Worm (Caenorhabditis elegans) whole organism, L4 larva: Measurements from ENCODE around the gene F41G3.21.

Experiments
- F10B5.3 ChIP-seq: sonication (generic microtip); optimal IDR thresholded peaks from 2 replicates; lab custom pipeline; 2016; ENCODE audit warnings: mild to moderate bottlenecking, missing genetic modification characterization, missing compliant biosample characterization
- F26F4.8 ChIP-seq: fragments of 200-800 bp; sonication (Bioruptor generic); conservative IDR thresholded peaks from 2 replicates; pipeline ENCODE4 v1.3.6; 2022; ENCODE audit warnings: missing genetic modification characterization, missing compliant biosample characterization
- F37D6.2 ChIP-seq: sonication (generic microtip); optimal IDR thresholded peaks from 2 replicates; lab custom pipeline; 2016; ENCODE audit warnings: mild to moderate bottlenecking, missing genetic modification characterization, missing compliant biosample characterization
- F49E8.2 ChIP-seq: sonication (generic microtip); optimal IDR thresholded peaks from 2 replicates; lab custom pipeline; 2016; ENCODE audit warnings: missing compliant biosample characterization, mild to moderate bottlenecking, missing genetic modification characterization, borderline replicate concordance
- R02D3.7 ChIP-seq: fragments of 150-350 bp; sonication (generic microtip); optimal IDR thresholded peaks from 3 replicates; lab custom pipeline; 2014; ENCODE audit warnings: missing biosample characterization, missing genetic modification characterization
- Y105C5A.15 ChIP-seq: fragments of 200-800 bp; sonication (Bioruptor generic); IDR thresholded peaks from 2 replicates; pipeline ENCODE4 v1.3.6; 2022; ENCODE audit warnings: missing genetic modification characterization, missing compliant biosample characterization
- Y48G9A.11 ChIP-seq: fragments of 200-800 bp; sonication (Bioruptor generic); IDR thresholded peaks from 2 replicates; pipeline ENCODE4 v1.3.6; 2022; ENCODE audit warnings: missing genetic modification reagents, missing genetic modification characterization, missing compliant biosample characterization
- Y5F2A.4 ChIP-seq: fragments of 200-800 bp; sonication (Bioruptor generic); optimal IDR thresholded peaks from 2 replicates; lab custom pipeline; 2018; ENCODE audit warnings: mild to moderate bottlenecking, missing genetic modification characterization, missing compliant biosample characterization
- aha-1 ChIP-seq: fragments of 150-350 bp; peaks from one replicate; lab custom pipeline; 2014; ENCODE audit warnings: missing biosample characterization, missing genetic modification characterization
- aly-2 ChIP-seq: sonication (generic microtip); optimal IDR thresholded peaks from 2 replicates; lab custom pipeline; 2018; ENCODE audit warnings: missing biosample characterization, missing genetic modification characterization
- ama-1 ChIP-seq: fragments of 150-350 bp; optimal IDR thresholded peaks from 2 replicates; lab custom pipeline; 2014; ENCODE audit warnings: inconsistent platforms, mixed read lengths
- attf-4 ChIP-seq: sonication (generic microtip); optimal IDR thresholded peaks from 3 replicates; lab custom pipeline; 2017; ENCODE audit warnings: missing biosample characterization, missing genetic modification characterization
- ceh-28 ChIP-seq: fragments of 150-350 bp; optimal IDR thresholded peaks from 2 replicates; lab custom pipeline; 2014; ENCODE audit warnings: missing biosample characterization, missing genetic modification reagents, missing genetic modification characterization
- ceh-44 ChIP-seq: fragments of 200-800 bp; sonication (Bioruptor generic); IDR thresholded peaks from 2 replicates; pipeline ENCODE4 v1.3.6; 2022; ENCODE audit warnings: missing genetic modification reagents, missing genetic modification characterization, missing compliant biosample characterization
- ceh-82 ChIP-seq: sonication (generic microtip); optimal IDR thresholded peaks from 2 replicates; lab custom pipeline; 2017; ENCODE audit warnings: missing biosample characterization, missing genetic modification characterization
- ctbp-1 ChIP-seq: fragments of 200-800 bp; sonication (Bioruptor generic); IDR thresholded peaks from 2 replicates; pipeline ENCODE4 v1.3.6; 2022; ENCODE audit warnings: missing genetic modification reagents, missing genetic modification characterization, missing compliant biosample characterization
- daf-12 ChIP-seq: fragments of 150-350 bp; optimal IDR thresholded peaks from 2 replicates; lab custom pipeline; 2014; ENCODE audit warnings: missing biosample characterization, missing genetic modification reagents, missing genetic modification characterization
- daf-16 ChIP-seq, 3 experiments: sonication (generic microtip); optimal IDR thresholded peaks; 2 replicates each; lab custom pipeline; 2016 to 2017; ENCODE audit warnings: missing genetic modification characterization in 3 of 3, missing genetic modification reagents in 3 of 3, mild to moderate bottlenecking in 2 of 3, missing compliant biosample characterization in 2 of 3, missing biosample characterization in 1 of 3, moderate library complexity in 1 of 3
- daf-19 ChIP-seq: fragments of 200-800 bp; sonication (Bioruptor generic); conservative IDR thresholded peaks from 2 replicates; pipeline ENCODE4 v1.3.6; 2022; ENCODE audit warnings: missing genetic modification characterization, missing compliant biosample characterization
- daf-8 ChIP-seq: fragments of 200-800 bp; sonication (Bioruptor generic); IDR thresholded peaks from 2 replicates; pipeline ENCODE4 v1.3.6; 2022; ENCODE audit warnings: missing genetic modification characterization, missing compliant biosample characterization
- dmd-6 ChIP-seq: fragments of 200-800 bp; sonication (Bioruptor generic); IDR thresholded peaks from 2 replicates; pipeline ENCODE4 v1.3.6; 2022; ENCODE audit warnings: missing genetic modification reagents, missing genetic modification characterization, missing compliant biosample characterization
- dmd-9 ChIP-seq: fragments of 200-800 bp; sonication (Bioruptor generic); IDR thresholded peaks from 2 replicates; pipeline ENCODE4 v1.3.6; 2022; ENCODE audit warnings: missing genetic modification reagents, missing genetic modification characterization, missing compliant biosample characterization
- dve-1 ChIP-seq: sonication (generic microtip); optimal IDR thresholded peaks from 2 replicates; lab custom pipeline; 2017; ENCODE audit warnings: antibody characterized with exemption, mild to moderate bottlenecking, missing genetic modification characterization, missing compliant biosample characterization; ENCODE audit not compliant: insufficient read depth
- egl-43 ChIP-seq: fragments of 200-800 bp; sonication (Bioruptor generic); IDR thresholded peaks from 2 replicates; pipeline ENCODE4 v1.3.6; 2022; ENCODE audit warnings: missing genetic modification reagents, missing genetic modification characterization, missing compliant biosample characterization
- gei-8 ChIP-seq: fragments of 200-800 bp; sonication (Bioruptor generic); optimal IDR thresholded peaks from 2 replicates; lab custom pipeline; 2018; ENCODE audit warnings: mild to moderate bottlenecking, missing genetic modification characterization, missing compliant biosample characterization
- hif-1 ChIP-seq, 2 experiments: sonication (generic microtip); optimal IDR thresholded peaks; 2 replicates each; lab custom pipeline; 2016 to 2017; ENCODE audit warnings: missing compliant biosample characterization in 2 of 2, missing genetic modification characterization in 2 of 2, missing genetic modification reagents in 2 of 2, missing genotype in 2 of 2, mild to moderate bottlenecking in 1 of 2
- hlh-11 ChIP-seq: fragments of 200-800 bp; sonication (Bioruptor generic); optimal IDR thresholded peaks from 2 replicates; lab custom pipeline; 2018; ENCODE audit warnings: mild to moderate bottlenecking, missing genetic modification characterization, missing compliant biosample characterization
- hmg-1.1 ChIP-seq: fragments of 200-800 bp; sonication (Bioruptor generic); IDR thresholded peaks from 2 replicates; pipeline ENCODE4 v1.3.6; 2022; ENCODE audit warnings: missing genetic modification reagents, missing genetic modification characterization, missing compliant biosample characterization
- jun-1 ChIP-seq: fragments of 150-350 bp; optimal IDR thresholded peaks from 2 replicates; lab custom pipeline; 2014; ENCODE audit warnings: missing biosample characterization, missing genetic modification reagents, missing genetic modification characterization
- lim-7 ChIP-seq: fragments of 200-800 bp; sonication (Bioruptor generic); IDR thresholded peaks from 2 replicates; pipeline ENCODE4 v1.3.6; 2022; ENCODE audit warnings: missing genetic modification characterization, missing compliant biosample characterization
- lin-13 ChIP-seq: fragments of 150-350 bp; optimal IDR thresholded peaks from 2 replicates; lab custom pipeline; 2014; ENCODE audit warnings: missing biosample characterization, missing genetic modification reagents, missing genetic modification characterization
- lin-15B ChIP-seq: fragments of 150-350 bp; sonication (generic microtip); optimal IDR thresholded peaks from 3 replicates; lab custom pipeline; 2014; ENCODE audit warnings: missing biosample characterization, missing genetic modification characterization
- lin-29 ChIP-seq: fragments of 200-800 bp; sonication (Bioruptor generic); IDR thresholded peaks from 2 replicates; pipeline ENCODE4 v1.3.6; 2022; ENCODE audit warnings: missing genetic modification reagents, missing genetic modification characterization, missing compliant biosample characterization
- lin-39 ChIP-seq: fragments of 150-350 bp; optimal IDR thresholded peaks from 2 replicates; lab custom pipeline; 2014; ENCODE audit warnings: missing biosample characterization, missing genetic modification reagents, missing genetic modification characterization
- madf-9 ChIP-seq: fragments of 200-800 bp; sonication (Bioruptor generic); conservative IDR thresholded peaks from 2 replicates; pipeline ENCODE4 v1.3.6; 2022; ENCODE audit warnings: missing genetic modification reagents, missing genetic modification characterization, missing compliant biosample characterization
- mdl-1 ChIP-seq, 2 experiments: fragments of 150-350 bp in 1 of 2; sonication (generic microtip) in 1 of 2; optimal IDR thresholded peaks; 2 replicates each; lab custom pipeline; 2014 to 2017; ENCODE audit warnings: missing biosample characterization in 2 of 2, missing genetic modification characterization in 2 of 2
- mxl-3 ChIP-seq: fragments of 200-800 bp; sonication (Bioruptor generic); optimal IDR thresholded peaks from 2 replicates; lab custom pipeline; 2018; ENCODE audit warnings: mild to moderate bottlenecking, missing genetic modification characterization, missing compliant biosample characterization
- nhr-11 ChIP-seq: fragments of 150-350 bp; optimal IDR thresholded peaks from 2 replicates; lab custom pipeline; 2014; ENCODE audit warnings: missing biosample characterization, missing genetic modification characterization
- nhr-237 ChIP-seq: sonication (generic microtip); optimal IDR thresholded peaks from 2 replicates; lab custom pipeline; 2017; ENCODE audit warnings: missing biosample characterization, missing genetic modification characterization
- nhr-25 ChIP-seq: sonication (generic microtip); optimal IDR thresholded peaks from 2 replicates; lab custom pipeline; 2017; ENCODE audit warnings: missing genetic modification characterization, mild to moderate bottlenecking, missing compliant biosample characterization, antibody characterized with exemption, moderate library complexity, borderline replicate concordance; ENCODE audit not compliant: insufficient read depth
- nhr-28 ChIP-seq: fragments of 150-350 bp; optimal IDR thresholded peaks from 2 replicates; lab custom pipeline; 2014; ENCODE audit warnings: missing biosample characterization, missing genetic modification characterization
- pha-4 ChIP-seq, 2 experiments: fragments of 150-350 bp in 1 of 2; fragments of 200-800 bp in 1 of 2; sonication (Bioruptor generic) in 1 of 2; IDR thresholded peaks in 1 of 2; optimal IDR thresholded peaks in 1 of 2; 2 replicates each; pipeline versions ENCODE4 v1.3.6 to Lab custom; 2014 to 2022; ENCODE audit warnings: missing genetic modification characterization in 2 of 2, missing genetic modification reagents in 2 of 2, missing biosample characterization in 1 of 2, missing compliant biosample characterization in 1 of 2
- pqm-1 ChIP-seq: sonication (generic microtip); optimal IDR thresholded peaks from 2 replicates; lab custom pipeline; 2017; ENCODE audit warnings: missing biosample characterization, missing genetic modification characterization
- saeg-2 ChIP-seq: fragments of 200-800 bp; sonication (Bioruptor generic); IDR thresholded peaks from 2 replicates; pipeline ENCODE4 v1.3.6; 2022; ENCODE audit warnings: missing genetic modification reagents, missing genetic modification characterization, missing compliant biosample characterization
- sdz-12 ChIP-seq: fragments of 200-800 bp; sonication (Bioruptor generic); optimal IDR thresholded peaks from 2 replicates; lab custom pipeline; 2018; ENCODE audit warnings: mild to moderate bottlenecking, missing genetic modification characterization, missing compliant biosample characterization
- snpc-4 ChIP-seq: fragments of 150-350 bp; optimal IDR thresholded peaks from 2 replicates; lab custom pipeline; 2014; ENCODE audit warnings: missing biosample characterization, missing genetic modification characterization
- tag-97 ChIP-seq: fragments of 200-800 bp; sonication (Bioruptor generic); IDR thresholded peaks from 2 replicates; pipeline ENCODE4 v1.3.6; 2022; ENCODE audit warnings: missing genetic modification characterization, missing compliant biosample characterization
- unc-39 ChIP-seq: sonication (generic microtip); optimal IDR thresholded peaks from 2 replicates; lab custom pipeline; 2017; ENCODE audit warnings: missing biosample characterization, missing genetic modification characterization
- vab-7 ChIP-seq: fragments of 200-800 bp; sonication (Bioruptor generic); IDR thresholded peaks from 2 replicates; pipeline ENCODE4 v1.3.6; 2022; ENCODE audit warnings: missing genetic modification reagents, missing genetic modification characterization, missing compliant biosample characterization
- zip-11 ChIP-seq: fragments of 200-800 bp; sonication (Bioruptor generic); IDR thresholded peaks from 2 replicates; pipeline ENCODE4 v1.3.6; 2022; ENCODE audit warnings: missing genetic modification characterization, missing compliant biosample characterization

F41G3.21 gene

DNA sequence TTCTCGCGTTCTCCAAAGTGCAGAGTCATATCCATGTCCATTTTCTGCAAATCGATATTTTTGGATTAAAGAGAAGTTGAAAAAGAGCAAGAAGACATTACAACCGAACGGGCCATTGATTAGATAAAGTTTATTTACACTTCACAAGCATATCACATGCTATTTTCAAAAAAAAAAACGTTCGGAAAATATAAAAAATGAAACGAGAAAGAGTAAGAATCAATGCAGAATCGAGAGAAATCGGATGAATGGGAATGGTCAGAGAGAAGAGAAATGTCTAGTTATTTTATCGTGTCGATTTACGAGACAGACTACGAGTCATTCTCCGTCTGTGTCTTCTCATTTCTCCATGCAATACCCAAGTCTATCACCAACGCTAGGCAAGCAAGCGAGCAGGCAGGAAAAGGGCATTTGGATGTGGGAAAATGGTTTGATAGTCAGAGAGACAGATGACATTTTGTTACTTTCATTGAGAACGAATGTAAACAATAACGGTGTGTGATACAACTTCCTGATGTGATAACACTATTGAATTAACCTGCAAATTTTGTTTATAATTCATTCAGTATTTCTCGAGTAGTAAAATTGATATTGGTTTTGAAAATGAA, 47.5 kb upstream of the F41G3.21 start, which contains the start of gene F31E8.4 (continued):
- TF ChIP-seq ceh-28 (tag; lab: Kevin White, UChicago) = no peak
- no peak for TF ChIP-seq jun-1 (tag; lab: Kevin White, UChicago)
- TF ChIP-seq lin-15B (tag; lab: Kevin White, UChicago) = no peak
- no peak for TF ChIP-seq lin-29 (GFP tag; lab: Robert Waterston, UW)
- no peak for TF ChIP-seq tag-97 (GFP tag; lab: Robert Waterston, UW)
- no peak for TF ChIP-seq hif-1 (tag; optimal IDR thresholded peaks at IDR 0.05; lab: Kevin White, UChicago)
- TF ChIP-seq nhr-237 = no peak
- TF ChIP-seq dmd-6 (GFP tag; lab: Robert Waterston, UW) = peak; percentile 52
- no peak for TF ChIP-seq Y48G9A.11
- TF ChIP-seq lin-39 = no peak
- no peak for TF ChIP-seq egl-43
- TF ChIP-seq F37D6.2 (tag; lab: Kevin White, UChicago) = no peak
- no peak for TF ChIP-seq Y105C5A.15
- peak; percentile 81 for TF ChIP-seq pqm-1 (tag; lab: Kevin White, UChicago)
- no peak for TF ChIP-seq dmd-9 (GFP tag; lab: Robert Waterston, UW)
- no peak for TF ChIP-seq zip-11 (GFP tag; lab: Robert Waterston, UW)
- no peak for TF ChIP-seq daf-19 (GFP tag; lab: Robert Waterston, UW)
- no peak for TF ChIP-seq saeg-2 (GFP tag; lab: Robert Waterston, UW)
- TF ChIP-seq daf-8 (GFP tag; lab: Robert Waterston, UW) = no peak
- TF ChIP-seq daf-16 (GFP tag; optimal IDR thresholded peaks at IDR 0.05; lab: Kevin White, UChicago) = no peak
- peak; percentile 85 for TF ChIP-seq daf-16 (tag; optimal IDR thresholded peaks at IDR 0.05; lab: Kevin White, UChicago)
- peak; percentile 34 for TF ChIP-seq R02D3.7
- no peak for TF ChIP-seq mxl-3 (GFP tag; lab: Kevin White, UChicago)
- TF ChIP-seq aha-1 (tag; lab: Kevin White, UChicago) = no peak
- TF ChIP-seq F10B5.3 (tag; lab: Kevin White, UChicago) = no peak
- TF ChIP-seq snpc-4 (tag; lab: Kevin White, UChicago) = no peak
- TF ChIP-seq daf-12 = no peak
- no peak for TF ChIP-seq ctbp-1
- no peak for TF ChIP-seq Y5F2A.4 (GFP tag; lab: Kevin White, UChicago)
- TF ChIP-seq sdz-12 = no peak
- no peak for TF ChIP-seq gei-8 (GFP tag; lab: Kevin White, UChicago)
- no peak for TF ChIP-seq nhr-25 (tag; lab: Kevin White, UChicago)
- TF ChIP-seq F26F4.8 = no peak
- TF ChIP-seq lim-7 = no peak
- TF ChIP-seq F49E8.2 (tag; lab: Kevin White, UChicago) = no peak
- peak; percentile 61 for TF ChIP-seq hlh-11 (tag; lab: Kevin White, UChicago)
- no peak for TF ChIP-seq vab-7 (GFP tag; lab: Robert Waterston, UW)
- no peak for TF ChIP-seq ceh-82 (tag; lab: Kevin White, UChicago)
- no peak for TF ChIP-seq madf-9 (GFP tag; lab: Robert Waterston, UW)
- TF ChIP-seq aly-2 (tag; lab: Kevin White, UChicago) = no peak
- peak; percentile 88 for TF ChIP-seq nhr-28
- no peak for TF ChIP-seq pha-4 (GFP tag; IDR thresholded peaks at IDR 0.05; lab: Robert Waterston, UW)
- no peak for TF ChIP-seq pha-4 (tag; optimal IDR thresholded peaks at IDR 0.05; lab: Kevin White, UChicago)
- TF ChIP-seq nhr-11 = no peak
- no peak for TF ChIP-seq lin-13 (GFP tag; lab: Kevin White, UChicago)
- no peak for TF ChIP-seq hmg-1.1
- no peak for TF ChIP-seq unc-39 (tag; lab: Kevin White, UChicago)
- no peak for TF ChIP-seq ceh-44 (GFP tag; lab: Robert Waterston, UW)
- no peak for TF ChIP-seq attf-4 (tag; lab: Kevin White, UChicago)
- TF ChIP-seq ama-1 = no peak
- peak in 1 of 2 experiments; percentile 15 for TF ChIP-seq mdl-1 (tag; optimal IDR thresholded peaks at IDR 0.05; lab: Kevin White, UChicago)
- TF ChIP-seq dve-1 (tag; lab: Kevin White, UChicago) = no peak
